Worm (Caenorhabditis elegans) whole organism, young adult: Measurements from ENCODE around the gene clh-4.

Experiments
- D2030.7 ChIP-seq: fragments of 200-800 bp; sonication (Bioruptor generic); IDR thresholded peaks from 2 replicates; pipeline ENCODE4 v1.3.6; 2022; ENCODE audit warnings: missing genetic modification reagents, missing genetic modification characterization, missing compliant biosample characterization
- Y95B8A.8 ChIP-seq: fragments of 200-800 bp; sonication (Bioruptor generic); IDR thresholded peaks from 2 replicates; pipeline ENCODE4 v1.3.6; 2022; ENCODE audit warnings: missing genetic modification reagents, missing genetic modification characterization, missing compliant biosample characterization
- ama-1 ChIP-seq, 3 experiments: fragments of 150-350 bp in 1 of 3; sonication (generic microtip) in 2 of 3; optimal IDR thresholded peaks; 2 replicates each; lab custom pipeline; 2014 to 2018; ENCODE audit warnings: missing biosample characterization in 2 of 3, missing genetic modification characterization in 2 of 3, missing genetic modification reagents in 2 of 3
- bed-2 ChIP-seq: fragments of 200-800 bp; sonication (Bioruptor generic); IDR thresholded peaks from 2 replicates; pipeline ENCODE4 v1.3.6; 2022; ENCODE audit warnings: missing genetic modification reagents, missing genetic modification characterization, missing compliant biosample characterization
- ccch-3 ChIP-seq: fragments of 200-800 bp; sonication (Bioruptor generic); optimal IDR thresholded peaks from 2 replicates; lab custom pipeline; 2018; ENCODE audit warnings: mild to moderate bottlenecking, missing genetic modification characterization, missing compliant biosample characterization
- ceh-40 ChIP-seq: fragments of 200-800 bp; sonication (Bioruptor generic); IDR thresholded peaks from 2 replicates; pipeline ENCODE4 v1.3.6; 2022; ENCODE audit warnings: missing genetic modification characterization, missing compliant biosample characterization
- hmg-1.2 ChIP-seq: fragments of 200-800 bp; sonication (Bioruptor generic); IDR thresholded peaks from 2 replicates; pipeline ENCODE4 v1.3.6; 2022; ENCODE audit warnings: missing genetic modification reagents, missing genetic modification characterization, missing compliant biosample characterization
- lsl-1 ChIP-seq: fragments of 200-800 bp; sonication (Bioruptor generic); optimal IDR thresholded peaks from 2 replicates; lab custom pipeline; 2018; ENCODE audit warnings: mild to moderate bottlenecking, missing genetic modification characterization, moderate library complexity, missing compliant biosample characterization
- madf-8 ChIP-seq: fragments of 200-800 bp; sonication (Bioruptor generic); conservative IDR thresholded peaks from 2 replicates; pipeline ENCODE4 v1.3.6; 2022; ENCODE audit warnings: missing genetic modification reagents, missing genetic modification characterization, missing compliant biosample characterization
- snpc-1.1 ChIP-seq: sonication (generic microtip); optimal IDR thresholded peaks from 2 replicates; lab custom pipeline; 2017; ENCODE audit warnings: missing genetic modification characterization, mild to moderate bottlenecking, missing compliant biosample characterization, antibody characterized with exemption, moderate library complexity, missing genotype, missing genetic modification reagents; ENCODE audit not compliant: insufficient read depth
- unc-130 ChIP-seq: sonication (generic microtip); optimal IDR thresholded peaks from 2 replicates; lab custom pipeline; 2016; ENCODE audit warnings: missing genetic modification reagents, missing genetic modification characterization, missing compliant biosample characterization
- xnd-1 ChIP-seq: sonication (generic microtip); optimal IDR thresholded peaks from 2 replicates; lab custom pipeline; 2016; ENCODE audit warnings: missing genotype, missing genetic modification reagents, missing genetic modification characterization, missing compliant biosample characterization
- ztf-25 ChIP-seq: fragments of 200-800 bp; sonication (Bioruptor generic); IDR thresholded peaks from 2 replicates; pipeline ENCODE4 v1.3.6; 2022; ENCODE audit warnings: missing genetic modification reagents, missing genetic modification characterization, missing compliant biosample characterization

ce11 chrX:4136547-4137311 lies 36.4 kb upstream of the clh-4 start:
- TF ChIP-seq xnd-1 (tag; lab: Kevin White, UChicago) = no peak
- TF ChIP-seq hmg-1.2 (GFP tag; lab: Robert Waterston, UW) = no peak
- TF ChIP-seq ceh-40 (GFP tag; lab: Robert Waterston, UW) = no peak
- TF ChIP-seq ama-1 (optimal IDR thresholded peaks at IDR 0.05; lab: Kevin White, UChicago) = no peak
- no peak for TF ChIP-seq ama-1 (GFP tag; optimal IDR thresholded peaks at IDR 0.05; lab: Kevin White, UChicago)
- TF ChIP-seq madf-8 (GFP tag; lab: Robert Waterston, UW) = no peak
- no peak for TF ChIP-seq snpc-1.1 (tag; lab: Kevin White, UChicago)
- TF ChIP-seq ztf-25 (GFP tag; lab: Robert Waterston, UW) = no peak
- TF ChIP-seq Y95B8A.8 (GFP tag; lab: Robert Waterston, UW) = no peak
- TF ChIP-seq D2030.7 = no peak
- TF ChIP-seq ccch-3 (GFP tag; lab: Kevin White, UChicago) = no peak
- no peak for TF ChIP-seq lsl-1 (GFP tag; lab: Kevin White, UChicago)
- no peak for TF ChIP-seq unc-130 (GFP tag; lab: Kevin White, UChicago)
- no peak for TF ChIP-seq bed-2 (GFP tag; lab: Robert Waterston, UW)
